Worm (Caenorhabditis elegans): ENCODE data around the gene Y38E10A.33.

DNA sequence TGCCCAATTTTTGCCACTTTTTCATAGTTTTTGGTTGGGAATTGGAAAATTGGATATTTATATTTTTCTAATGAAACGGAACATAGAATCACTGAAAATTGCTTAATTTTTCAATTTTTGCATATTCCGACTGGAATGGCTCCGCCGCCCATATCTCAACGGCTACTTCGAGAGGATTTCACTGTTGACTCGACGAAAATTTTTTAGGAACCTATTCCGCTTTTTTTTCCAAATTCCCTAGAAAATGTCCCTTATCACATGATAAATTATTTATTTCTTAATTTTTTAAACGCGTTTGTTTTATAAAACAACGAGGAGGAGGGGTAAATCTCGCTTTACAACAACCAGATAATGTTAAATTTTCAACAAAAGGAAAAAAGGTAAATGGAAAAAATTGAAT is 47.3 kb upstream of the Y38E10A.33 start:
- TF ChIP-seq him-1 (tag; optimal IDR thresholded peaks at IDR 0.05) (no peak), W03F9.2 (tag; optimal IDR thresholded peaks at IDR 0.05) (no peak), dao-5 (tag; optimal IDR thresholded peaks at IDR 0.05) (no peak)

Measured in whole organism, L4/young adult.